Fruit fly (Drosophila melanogaster) whole organism, embryonic: ENCODE results near the gene E2f1.

Experiments used
- Ada2b ChIP-seq: fragments of 200-800 bp; sonication (Bioruptor generic); IDR thresholded peaks from 2 replicates; pipeline ENCODE4 v1.3.6; 2022; ENCODE audit warnings: missing biosample characterization, missing genetic modification characterization
- Bgb ChIP-seq: fragments of 200-800 bp; sonication (Bioruptor generic); IDR thresholded peaks from 2 replicates; pipeline ENCODE4 v1.3.6; 2022; ENCODE audit warnings: missing biosample characterization, missing genetic modification characterization; ENCODE audit not compliant: partially characterized antibody
- CG10979 ChIP-seq: fragments of 200-800 bp; sonication (Bioruptor generic); optimal IDR thresholded peaks from 2 replicates; lab custom pipeline; 2018; ENCODE audit warnings: missing biosample characterization, mild to moderate bottlenecking, missing genetic modification characterization, moderate library complexity
- CG12942 ChIP-seq: fragments of 200-800 bp; sonication (Bioruptor generic); optimal IDR thresholded peaks from 3 replicates; lab custom pipeline; 2016; ENCODE audit warnings: missing biosample characterization, missing genetic modification characterization
- CG14710 ChIP-seq: fragments of 200-800 bp; sonication (Bioruptor generic); optimal IDR thresholded peaks from 3 replicates; lab custom pipeline; 2019; ENCODE audit warnings: missing biosample characterization, mild to moderate bottlenecking, missing genetic modification characterization, moderate library complexity
- CG15696 ChIP-seq: fragments of 200-800 bp; sonication (Bioruptor generic); optimal IDR thresholded peaks from 2 replicates; lab custom pipeline; 2019; ENCODE audit warnings: missing biosample characterization, mild to moderate bottlenecking, missing genetic modification characterization, moderate library complexity
- CG16779 ChIP-seq: fragments of 200-800 bp; sonication (Bioruptor generic); IDR thresholded peaks from 2 replicates; pipeline ENCODE4 v1.3.6; 2022; ENCODE audit warnings: missing biosample characterization, missing genetic modification characterization
- CG17186 ChIP-seq: fragments of 200-800 bp; sonication (Bioruptor generic); optimal IDR thresholded peaks from 3 replicates; lab custom pipeline; 2017; ENCODE audit warnings: missing biosample characterization, missing genetic modification reagents, missing genetic modification characterization
- CG17385 ChIP-seq: fragments of 200-800 bp; sonication (Bioruptor generic); optimal IDR thresholded peaks from 3 replicates; lab custom pipeline; 2018; ENCODE audit warnings: missing biosample characterization, mild to moderate bottlenecking, missing genetic modification characterization
- CG18262 ChIP-seq: fragments of 200-800 bp; optimal IDR thresholded peaks from 3 replicates; lab custom pipeline; 2019; ENCODE audit warnings: missing biosample characterization, mild to moderate bottlenecking, missing genetic modification characterization, moderate library complexity
- CG2712 ChIP-seq: fragments of 200-800 bp; optimal IDR thresholded peaks from 3 replicates; lab custom pipeline; 2019; ENCODE audit warnings: missing biosample characterization, mild to moderate bottlenecking, missing genetic modification characterization, moderate library complexity
- CG31441 ChIP-seq: fragments of 200-800 bp; sonication (Bioruptor generic); IDR thresholded peaks from 2 replicates; pipeline ENCODE4 v1.3.6; 2022; ENCODE audit warnings: missing biosample characterization, missing genetic modification characterization
- CG33557 ChIP-seq: fragments of 200-800 bp; sonication (Bioruptor generic); optimal IDR thresholded peaks from 2 replicates; lab custom pipeline; 2019; ENCODE audit warnings: missing biosample characterization, mild to moderate bottlenecking, missing genetic modification characterization, moderate library complexity
- CG4282 ChIP-seq: fragments of 200-800 bp; sonication (Bioruptor generic); optimal IDR thresholded peaks from 2 replicates; lab custom pipeline; 2016; ENCODE audit warnings: missing biosample characterization, missing genetic modification characterization
- CG4404 ChIP-seq: fragments of 200-800 bp; sonication (Bioruptor generic); IDR thresholded peaks from 2 replicates; pipeline ENCODE4 v1.3.6; 2022; ENCODE audit warnings: missing biosample characterization, missing genetic modification characterization
- CG4707 ChIP-seq: fragments of 200-800 bp; sonication (Bioruptor generic); optimal IDR thresholded peaks from 2 replicates; lab custom pipeline; 2018; ENCODE audit warnings: missing biosample characterization, mild to moderate bottlenecking, missing genetic modification characterization, moderate library complexity
- Dll ChIP-seq: fragments of 200-800 bp; sonication (Bioruptor generic); IDR thresholded peaks from 4 replicates; pipeline ENCODE4 v1.3.6; 2022; ENCODE audit warnings: missing biosample characterization, missing genetic modification characterization; ENCODE audit not compliant: partially characterized antibody
- Ets97D ChIP-seq: fragments of 200-800 bp; sonication (Bioruptor generic); optimal IDR thresholded peaks from 3 replicates; lab custom pipeline; 2016; ENCODE audit warnings: missing biosample characterization, missing genetic modification characterization
- Fer3 ChIP-seq: fragments of 200-800 bp; sonication (Bioruptor generic); optimal IDR thresholded peaks from 2 replicates; lab custom pipeline; 2018; ENCODE audit warnings: missing biosample characterization, mild to moderate bottlenecking, missing genetic modification characterization, moderate library complexity
- Hmr ChIP-seq: fragments of 200-800 bp; sonication (Bioruptor generic); optimal IDR thresholded peaks from 3 replicates; lab custom pipeline; 2017; ENCODE audit warnings: mild to moderate bottlenecking, missing biosample characterization, missing genetic modification reagents, missing genetic modification characterization
- Hsf ChIP-seq: fragments of 200-800 bp; sonication (Bioruptor generic); optimal IDR thresholded peaks from 3 replicates; lab custom pipeline; 2016; ENCODE audit warnings: missing biosample characterization, missing genetic modification characterization
- Meics ChIP-seq: fragments of 200-800 bp; sonication (Bioruptor generic); optimal IDR thresholded peaks from 2 replicates; lab custom pipeline; 2017; ENCODE audit warnings: missing biosample characterization, mild to moderate bottlenecking, missing genetic modification characterization
- PHDP ChIP-seq: fragments of 200-800 bp; sonication (Bioruptor generic); optimal IDR thresholded peaks from 3 replicates; lab custom pipeline; 2018; ENCODE audit warnings: missing biosample characterization, mild to moderate bottlenecking, missing genetic modification characterization, moderate library complexity
- Ravus ChIP-seq: fragments of 200-800 bp; sonication (Bioruptor generic); IDR thresholded peaks from 2 replicates; pipeline ENCODE4 v1.3.6; 2022; ENCODE audit warnings: missing biosample characterization, missing genetic modification characterization
- Six4 ChIP-seq: fragments of 200-800 bp; sonication (Bioruptor generic); optimal IDR thresholded peaks from 2 replicates; lab custom pipeline; 2016; ENCODE audit warnings: missing biosample characterization, missing genetic modification characterization
- Sry-β ChIP-seq: fragments of 200-800 bp; sonication (Bioruptor generic); optimal IDR thresholded peaks from 2 replicates; lab custom pipeline; 2018; ENCODE audit warnings: missing biosample characterization, mild to moderate bottlenecking, missing genetic modification characterization, moderate library complexity
- amos ChIP-seq: fragments of 200-800 bp; sonication (Bioruptor generic); IDR thresholded peaks from 2 replicates; pipeline ENCODE4 v1.3.6; 2022; ENCODE audit warnings: missing biosample characterization, missing genetic modification characterization; ENCODE audit not compliant: partially characterized antibody
- ap ChIP-seq: fragments of 200-800 bp; sonication (Bioruptor generic); IDR thresholded peaks from 2 replicates; pipeline ENCODE4 v1.3.6; 2022; ENCODE audit warnings: missing biosample characterization, missing genetic modification characterization
- bowl ChIP-seq: fragments of 200-800 bp; sonication (Bioruptor generic); IDR thresholded peaks from 2 replicates; pipeline ENCODE4 v1.3.6; 2022; ENCODE audit warnings: missing biosample characterization, missing genetic modification characterization
- bsh ChIP-seq, 2 experiments: fragments of 200-800 bp; sonication (Bioruptor generic); optimal IDR thresholded peaks; 2 replicates each; lab custom pipeline; 2017 to 2018; ENCODE audit warnings: mild to moderate bottlenecking in 2 of 2, missing biosample characterization in 2 of 2, missing genetic modification characterization in 2 of 2, moderate library complexity in 1 of 2
- ci ChIP-seq: fragments of 200-800 bp; sonication (Bioruptor generic); IDR thresholded peaks from 3 replicates; pipeline ENCODE4 v1.3.6; 2022; ENCODE audit warnings: missing biosample characterization, missing genetic modification characterization
- crc ChIP-seq: fragments of 200-800 bp; sonication (Bioruptor generic); optimal IDR thresholded peaks from 2 replicates; lab custom pipeline; 2016; ENCODE audit warnings: missing biosample characterization, missing genetic modification characterization
- crol ChIP-seq: fragments of 200-800 bp; sonication (Bioruptor generic); IDR thresholded peaks from 2 replicates; pipeline ENCODE4 v1.3.6; 2022; ENCODE audit warnings: missing biosample characterization, missing genetic modification characterization
- dmrt11E ChIP-seq: fragments of 200-800 bp; sonication (Bioruptor generic); optimal IDR thresholded peaks from 3 replicates; lab custom pipeline; 2018; ENCODE audit warnings: missing biosample characterization, mild to moderate bottlenecking, missing genetic modification characterization, moderate library complexity
- insv ChIP-seq, 2 experiments: fragments of 200-800 bp; sonication (Bioruptor generic); optimal IDR thresholded peaks; 3 replicates each; lab custom pipeline; 2016 to 2018; ENCODE audit warnings: missing biosample characterization in 2 of 2, missing genetic modification characterization in 2 of 2
- inv ChIP-seq: fragments of 200-800 bp; sonication (Bioruptor generic); IDR thresholded peaks from 2 replicates; pipeline ENCODE4 v1.3.6; 2022; ENCODE audit warnings: missing biosample characterization, missing genetic modification characterization; ENCODE audit not compliant: partially characterized antibody
- kni ChIP-seq: fragments of 200-800 bp; sonication (Bioruptor generic); optimal IDR thresholded peaks from 3 replicates; lab custom pipeline; 2017; ENCODE audit warnings: mild to moderate bottlenecking, missing biosample characterization, missing genetic modification reagents, missing genetic modification characterization
- mirr ChIP-seq: fragments of 200-800 bp; sonication (Bioruptor generic); optimal IDR thresholded peaks from 3 replicates; lab custom pipeline; 2018; ENCODE audit warnings: missing biosample characterization, mild to moderate bottlenecking, missing genetic modification characterization
- nerfin-1 ChIP-seq: fragments of 200-800 bp; sonication (Bioruptor generic); optimal IDR thresholded peaks from 3 replicates; lab custom pipeline; 2019; ENCODE audit warnings: missing biosample characterization, mild to moderate bottlenecking, missing genetic modification characterization, moderate library complexity
- nmo ChIP-seq: fragments of 200-800 bp; sonication (Bioruptor generic); optimal IDR thresholded peaks from 2 replicates; lab custom pipeline; 2018; ENCODE audit warnings: missing biosample characterization, mild to moderate bottlenecking, missing genetic modification characterization, moderate library complexity
- nom ChIP-seq: fragments of 200-800 bp; sonication (Bioruptor generic); optimal IDR thresholded peaks from 2 replicates; lab custom pipeline; 2017; ENCODE audit warnings: missing biosample characterization, missing genetic modification characterization, mild to moderate bottlenecking, moderate library complexity, missing genetic modification reagents
- prd ChIP-seq, 3 experiments: fragments of >200 bp in 2 of 3; fragments of 200-800 bp in 1 of 3; sonication (Bioruptor generic) in 1 of 3; optimal IDR thresholded peaks in 2 of 3; IDR thresholded peaks in 1 of 3; 2 replicates in 2 of 3; 3 replicates in 1 of 3; pipeline versions ENCODE4 v1.3.6 to Lab custom; 2017 to 2022; ENCODE audit warnings: missing biosample characterization in 1 of 3, missing genetic modification characterization in 1 of 3
- pros ChIP-seq: fragments of 200-800 bp; sonication (Bioruptor generic); optimal IDR thresholded peaks from 3 replicates; lab custom pipeline; 2019; ENCODE audit warnings: missing biosample characterization, mild to moderate bottlenecking, missing genetic modification characterization, moderate library complexity
- sd ChIP-seq: fragments of 200-800 bp; sonication (Bioruptor generic); optimal IDR thresholded peaks from 3 replicates; lab custom pipeline; 2018; ENCODE audit warnings: missing biosample characterization, mild to moderate bottlenecking, missing genetic modification characterization, moderate library complexity
- sens ChIP-seq: fragments of 200-800 bp; sonication (Bioruptor generic); peaks from one replicate; lab custom pipeline; 2016; ENCODE audit warnings: missing biosample characterization, missing genetic modification characterization
- sna ChIP-seq: fragments of 200-800 bp; sonication (Bioruptor generic); IDR thresholded peaks from 2 replicates; pipeline ENCODE4 v1.3.6; 2022; ENCODE audit warnings: missing biosample characterization, missing genetic modification characterization; ENCODE audit not compliant: partially characterized antibody
- stc ChIP-seq: fragments of 200-800 bp; sonication (Bioruptor generic); IDR thresholded peaks from 2 replicates; pipeline ENCODE4 v1.3.6; 2022; ENCODE audit warnings: missing biosample characterization, missing genetic modification characterization
- trem ChIP-seq: fragments of 200-800 bp; optimal IDR thresholded peaks from 3 replicates; lab custom pipeline; 2019; ENCODE audit warnings: missing biosample characterization, mild to moderate bottlenecking, missing genetic modification characterization, moderate library complexity
- usp ChIP-seq: fragments of >200 bp; optimal IDR thresholded peaks from 2 replicates; lab custom pipeline; 2017; ENCODE audit warnings: missing biosample characterization, missing genetic modification characterization
- wek ChIP-seq: fragments of 200-800 bp; sonication (Bioruptor generic); optimal IDR thresholded peaks from 3 replicates; lab custom pipeline; 2018; ENCODE audit warnings: missing biosample characterization, mild to moderate bottlenecking, missing genetic modification characterization, moderate library complexity

The E2f1 gene

DNA sequence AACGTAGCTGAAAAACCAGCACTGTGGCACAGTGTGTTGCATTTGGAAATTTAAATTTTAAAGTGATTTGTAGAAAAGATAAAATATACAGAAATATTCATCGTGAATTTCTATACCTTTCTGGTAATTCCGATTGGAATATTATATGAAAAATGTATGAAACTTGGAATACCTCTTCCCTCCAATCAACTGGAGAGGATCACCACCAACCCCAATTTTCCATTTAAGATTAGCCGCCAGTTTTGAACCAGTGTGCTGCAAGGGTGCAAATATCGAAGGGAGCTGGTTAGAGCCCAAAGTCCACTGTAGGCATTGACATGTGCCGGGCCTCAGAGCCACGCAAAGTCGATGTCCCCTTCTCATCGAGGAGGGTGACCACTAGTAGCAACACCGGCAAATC lies 17.5 kb downstream of the E2f1 start:
- TF ChIP-seq Six4 (GFP tag; lab: Kevin White, UChicago) (no peak), CG2712 (tag; lab: Kevin White, UChicago) (peak; percentile 6), Ravus (GFP tag; lab: Robert Waterston, UW) (no peak), sens (GFP tag; lab: Kevin White, UChicago) (peak; percentile 88), CG16779 (GFP tag; lab: Robert Waterston, UW) (no peak), CG14710 (tag; lab: Kevin White, UChicago) (peak; percentile 8), insv (GFP tag; optimal IDR thresholded peaks at IDR 0.05; lab: Kevin White, UChicago) (peak in 1 of 2 experiments; percentile 11), amos (no peak), ap (GFP tag; lab: Robert Waterston, UW) (no peak), trem (tag; lab: Kevin White, UChicago) (peak; percentile 7), CG33557 (GFP tag; lab: Kevin White, UChicago) (peak; percentile 3), nmo (GFP tag; lab: Kevin White, UChicago) (peak; percentile 4), sna (no peak), CG10979 (tag; lab: Kevin White, UChicago) (peak; percentile 30), pros (GFP tag; lab: Kevin White, UChicago) (peak; percentile 32), mirr (GFP tag; lab: Kevin White, UChicago) (no peak), CG17385 (GFP tag; lab: Kevin White, UChicago) (no peak), CG18262 (tag; lab: Kevin White, UChicago) (peak; percentile 16), CG31441 (GFP tag; lab: Robert Waterston, UW) (peak; percentile 18; the same call in 1 of the 2 replicates), CG4404 (peak; percentile 39; the same call in 1 of the 2 replicates), PHDP (tag; lab: Kevin White, UChicago) (no peak), crc (GFP tag; lab: Kevin White, UChicago) (no peak), bowl (GFP tag; lab: Robert Waterston, UW) (no peak), CG17186 (no peak), stc (GFP tag; lab: Robert Waterston, UW) (no peak), CG15696 (tag; lab: Kevin White, UChicago) (peak; percentile 26), nom (GFP tag; lab: Kevin White, UChicago) (peak; percentile 34), ci (GFP tag; lab: Robert Waterston, UW) (0 out of 3 replicates have a peak, but pooled peaks have one; percentile 29), dmrt11E (peak; percentile 12), bsh (GFP tag; optimal IDR thresholded peaks at IDR 0.05; lab: Kevin White, UChicago) (peak; percentile 2 to 33), CG4282 (GFP tag; lab: Kevin White, UChicago) (peak; percentile 33), prd (optimal IDR thresholded peaks at IDR 0.05; lab: Kevin White, UChicago) (no peak), prd (GFP tag; IDR thresholded peaks at IDR 0.05; lab: Robert Waterston, UW) (no peak), Hsf (GFP tag; lab: Kevin White, UChicago) (no peak)

- peak; percentile 57 for TF ChIP-seq kni
- no peak for TF ChIP-seq Sry-β (GFP tag; lab: Kevin White, UChicago)
- TF ChIP-seq Ets97D (GFP tag; lab: Kevin White, UChicago): no peak
- TF ChIP-seq crol (GFP tag; lab: Robert Waterston, UW): peak; percentile 84
- TF ChIP-seq nerfin-1 (tag; lab: Kevin White, UChicago): peak; percentile 80
- TF ChIP-seq CG12942: no peak
- no peak for TF ChIP-seq Meics (GFP tag; lab: Kevin White, UChicago)
- TF ChIP-seq Fer3: no peak
- no peak for TF ChIP-seq Hmr (GFP tag; lab: Kevin White, UChicago)
- TF ChIP-seq wek (GFP tag; lab: Kevin White, UChicago): no peak
- TF ChIP-seq Bgb (GFP tag; lab: Robert Waterston, UW): no peak
- no peak for TF ChIP-seq CG4707
- no peak for TF ChIP-seq usp (GFP tag; lab: Kevin White, UChicago)
- TF ChIP-seq Dll: no peak
- TF ChIP-seq CG15696 (tag; lab: Kevin White, UChicago): no peak
- TF ChIP-seq pros (GFP tag; lab: Kevin White, UChicago): peak; percentile 97
- peak; percentile 43 for TF ChIP-seq sd
- TF ChIP-seq inv (GFP tag; lab: Robert Waterston, UW): no peak
- TF ChIP-seq Ada2b (GFP tag; lab: Robert Waterston, UW): no peak
These were observed 18.4 kb downstream of the E2f1 start for dm6 chr3R:21642301-21642700.
